Worm (Caenorhabditis elegans) whole organism, late embryonic: ENCODE data around the gene osm-10.

ENCODE experiments used
- Y22D7AL.16 ChIP-seq: sonication (generic microtip); optimal IDR thresholded peaks from 2 replicates; lab custom pipeline; 2016; ENCODE audit warnings: missing genetic modification characterization, missing compliant biosample characterization
- ama-1 ChIP-seq: fragments of 150-350 bp; optimal IDR thresholded peaks from 2 replicates; lab custom pipeline; 2014
- ceh-30 ChIP-seq: fragments of 150-350 bp; optimal IDR thresholded peaks from 2 replicates; lab custom pipeline; 2014; ENCODE audit warnings: missing biosample characterization, missing genetic modification characterization
- elt-4 ChIP-seq: sonication (generic microtip); optimal IDR thresholded peaks from 2 replicates; lab custom pipeline; 2016; ENCODE audit warnings: missing genetic modification characterization, missing compliant biosample characterization
- fkh-6 ChIP-seq: sonication (generic microtip); optimal IDR thresholded peaks from 2 replicates; lab custom pipeline; 2016; ENCODE audit warnings: missing genetic modification characterization, missing compliant biosample characterization
- gmeb-2 ChIP-seq: sonication (generic microtip); optimal IDR thresholded peaks from 2 replicates; lab custom pipeline; 2016; ENCODE audit warnings: missing genetic modification characterization, inconsistent platforms, missing compliant biosample characterization
- hlh-13 ChIP-seq: fragments of 200-800 bp; sonication (Bioruptor generic); optimal IDR thresholded peaks from 2 replicates; lab custom pipeline; 2018; ENCODE audit warnings: mild to moderate bottlenecking, missing genetic modification characterization, missing compliant biosample characterization
- mec-3 ChIP-seq: sonication (generic microtip); optimal IDR thresholded peaks from 2 replicates; lab custom pipeline; 2016; ENCODE audit warnings: borderline replicate concordance, missing genetic modification characterization, missing compliant biosample characterization
- pqm-1 ChIP-seq: sonication (generic microtip); optimal IDR thresholded peaks from 2 replicates; lab custom pipeline; 2016; ENCODE audit warnings: missing genetic modification characterization, missing compliant biosample characterization
- sox-4 ChIP-seq: sonication (generic microtip); optimal IDR thresholded peaks from 2 replicates; lab custom pipeline; 2017; ENCODE audit warnings: mild to moderate bottlenecking, missing genetic modification characterization, inconsistent platforms, missing compliant biosample characterization
- ztf-16 ChIP-seq: sonication (generic microtip); optimal IDR thresholded peaks from 2 replicates; lab custom pipeline; 2017; ENCODE audit warnings: missing genetic modification characterization, missing compliant biosample characterization

DNA sequence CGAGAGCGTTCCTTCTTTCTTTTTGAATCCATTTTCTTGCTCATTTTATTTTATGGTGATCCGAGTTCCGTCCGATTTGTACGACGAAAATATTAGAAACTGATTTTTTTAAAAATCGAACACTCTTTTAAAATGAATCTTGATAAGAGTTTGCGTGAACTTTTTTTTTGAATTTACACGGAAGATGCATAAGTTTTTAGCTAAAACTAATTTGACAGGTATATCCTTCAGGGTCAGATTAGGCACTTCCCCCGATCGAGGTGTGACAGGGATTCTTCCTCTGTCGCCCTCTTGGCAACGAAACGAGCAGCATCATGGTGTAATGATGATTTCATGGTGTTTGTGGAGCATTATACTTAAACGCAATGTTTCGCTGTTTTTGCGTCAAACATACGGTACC, 47.8 kb upstream of the osm-10 start, which contains the start of gene F37C12.18:
- TF ChIP-seq fkh-6 (tag; lab: Kevin White, UChicago), result no peak
- TF ChIP-seq ztf-16, result no peak
- TF ChIP-seq sox-4 (tag; lab: Kevin White, UChicago), result no peak
- no peak for TF ChIP-seq hlh-13 (GFP tag; lab: Kevin White, UChicago)
- no peak for TF ChIP-seq elt-4
- no peak for TF ChIP-seq pqm-1 (tag; lab: Kevin White, UChicago)
- TF ChIP-seq gmeb-2 (tag; lab: Kevin White, UChicago), result no peak
- TF ChIP-seq Y22D7AL.16 (tag; lab: Kevin White, UChicago), result no peak
- no peak for TF ChIP-seq ceh-30 (tag; lab: Kevin White, UChicago)
- no peak for TF ChIP-seq mec-3 (tag; lab: Kevin White, UChicago)
- no peak for TF ChIP-seq ama-1 (lab: Kevin White, UChicago)
